Worm (Caenorhabditis elegans): Measurements from ENCODE around the gene ufd-3.

The ufd-3 gene

ce11 chrII:9986635-9987575, 46.4 kb downstream of the ufd-3 start:
- TF ChIP-seq unc-120 (tag; optimal IDR thresholded peaks at IDR 0.05; ENCODE audit: poor library complexity, severe bottlenecking) (no peak), mab-5 (tag; optimal IDR thresholded peaks at IDR 0.05) (no peak), hlh-1 (tag; optimal IDR thresholded peaks at IDR 0.05) (peak; percentile 63), unc-62 (GFP tag; optimal IDR thresholded peaks at IDR 0.05) (peak; percentile 64)

- TF ChIP-seq blmp-1 (tag; optimal IDR thresholded peaks at IDR 0.05) (no peak), nhr-28 (tag; optimal IDR thresholded peaks at IDR 0.05) (no peak), cnd-1 (tag; optimal IDR thresholded peaks at IDR 0.05) (no peak), unc-62 (GFP tag; optimal IDR thresholded peaks at IDR 0.05) (no peak), ztf-11 (tag; optimal IDR thresholded peaks at IDR 0.05) (no peak), sem-2 (GFP tag; optimal IDR thresholded peaks at IDR 0.05) (no peak), flh-1 (GFP tag; optimal IDR thresholded peaks at IDR 0.05) (no peak), lin-13 (tag; optimal IDR thresholded peaks at IDR 0.05) (no peak), hlh-1 (tag; optimal IDR thresholded peaks at IDR 0.05) (no peak), elt-3 (tag; optimal IDR thresholded peaks at IDR 0.05) (no peak), M03D4.4 (tag; optimal IDR thresholded peaks at IDR 0.05) (no peak), unc-39 (tag; optimal IDR thresholded peaks at IDR 0.05) (no peak), mep-1 (tag; optimal IDR thresholded peaks at IDR 0.05) (no peak)
Measured at ce11 chrII:9988620-9989019, 48.1 kb downstream of the ufd-3 start.

ce11 chrII:9989533-9989932, 49.0 kb downstream of the ufd-3 start:
- TF ChIP-seq ham-2 (GFP tag; optimal IDR thresholded peaks at IDR 0.05): no peak
- no peak for TF ChIP-seq snpc-4 (tag; optimal IDR thresholded peaks at IDR 0.05)
- no peak for TF ChIP-seq unc-62 (GFP tag; optimal IDR thresholded peaks at IDR 0.05)
- TF ChIP-seq drap-1 (GFP tag; optimal IDR thresholded peaks at IDR 0.05): no peak
- TF ChIP-seq flh-1 (GFP tag; optimal IDR thresholded peaks at IDR 0.05): no peak
- no peak for TF ChIP-seq nhr-237 (tag; optimal IDR thresholded peaks at IDR 0.05)
- TF ChIP-seq nhr-12 (tag; optimal IDR thresholded peaks at IDR 0.05): no peak
- no peak for TF ChIP-seq cnd-1 (tag; optimal IDR thresholded peaks at IDR 0.05)
- TF ChIP-seq mls-2 (tag; optimal IDR thresholded peaks at IDR 0.05): no peak
- TF ChIP-seq mab-5 (tag; optimal IDR thresholded peaks at IDR 0.05): no peak
- TF ChIP-seq blmp-1 (tag; optimal IDR thresholded peaks at IDR 0.05): no peak
- no peak for TF ChIP-seq nhr-28 (tag; optimal IDR thresholded peaks at IDR 0.05)
- no peak for TF ChIP-seq sem-2 (GFP tag; optimal IDR thresholded peaks at IDR 0.05)
- TF ChIP-seq ztf-11 (tag; optimal IDR thresholded peaks at IDR 0.05): no peak
- TF ChIP-seq unc-120 (tag; optimal IDR thresholded peaks at IDR 0.05; ENCODE audit: poor library complexity, severe bottlenecking): no peak
- no peak for TF ChIP-seq tbx-8 (GFP tag; optimal IDR thresholded peaks at IDR 0.05)
- TF ChIP-seq hlh-1 (tag; optimal IDR thresholded peaks at IDR 0.05): no peak
- TF ChIP-seq lin-13 (tag; optimal IDR thresholded peaks at IDR 0.05): no peak

DNA sequence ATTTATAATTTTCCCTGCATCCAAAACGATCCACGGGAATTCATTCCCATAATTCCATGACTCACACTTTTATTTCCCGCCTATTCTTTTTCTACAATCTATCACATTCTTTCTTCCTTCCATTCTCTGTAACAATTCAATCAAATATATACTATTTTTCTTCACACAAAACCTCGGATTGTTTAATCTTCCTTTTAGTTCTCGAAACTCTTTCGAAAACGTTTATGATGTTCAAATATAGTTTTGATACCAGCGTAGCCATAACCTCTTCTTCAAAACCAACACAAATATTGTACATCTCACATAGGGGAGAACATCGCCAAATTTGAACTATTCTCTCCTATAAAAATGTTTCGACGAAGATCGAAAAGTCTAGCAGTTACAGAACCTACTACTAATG, 50.3 kb downstream of the ufd-3 start, which contains the start of gene lec-3:
TSS of gene lec-3 (plus strand) at position 301 of the 400 bp plus-strand sequence.
- no peak for TF ChIP-seq ces-1 (GFP tag; optimal IDR thresholded peaks at IDR 0.05)
- TF ChIP-seq sptf-1 (tag; optimal IDR thresholded peaks at IDR 0.05): no peak
- no peak for TF ChIP-seq cnd-1 (tag; optimal IDR thresholded peaks at IDR 0.05)
- no peak for TF ChIP-seq ham-2 (GFP tag; optimal IDR thresholded peaks at IDR 0.05)
- no peak for TF ChIP-seq unc-62 (GFP tag; optimal IDR thresholded peaks at IDR 0.05)
- no peak for TF ChIP-seq tbx-8 (GFP tag; optimal IDR thresholded peaks at IDR 0.05)
- TF ChIP-seq nhr-76 (tag; optimal IDR thresholded peaks at IDR 0.05): no peak
- TF ChIP-seq unc-39 (tag; optimal IDR thresholded peaks at IDR 0.05): no peak
- TF ChIP-seq zip-8 (tag; optimal IDR thresholded peaks at IDR 0.05): no peak
- no peak for TF ChIP-seq nhr-2 (tag; optimal IDR thresholded peaks at IDR 0.05)
- TF ChIP-seq lsy-2 (tag; optimal IDR thresholded peaks at IDR 0.05): no peak
- TF ChIP-seq ceh-43 (GFP tag; optimal IDR thresholded peaks at IDR 0.05): no peak
- no peak for TF ChIP-seq lin-13 (tag; optimal IDR thresholded peaks at IDR 0.05)
- TF ChIP-seq ceh-39 (tag; optimal IDR thresholded peaks at IDR 0.05): no peak
- TF ChIP-seq hlh-1 (tag; optimal IDR thresholded peaks at IDR 0.05): no peak

DNA sequence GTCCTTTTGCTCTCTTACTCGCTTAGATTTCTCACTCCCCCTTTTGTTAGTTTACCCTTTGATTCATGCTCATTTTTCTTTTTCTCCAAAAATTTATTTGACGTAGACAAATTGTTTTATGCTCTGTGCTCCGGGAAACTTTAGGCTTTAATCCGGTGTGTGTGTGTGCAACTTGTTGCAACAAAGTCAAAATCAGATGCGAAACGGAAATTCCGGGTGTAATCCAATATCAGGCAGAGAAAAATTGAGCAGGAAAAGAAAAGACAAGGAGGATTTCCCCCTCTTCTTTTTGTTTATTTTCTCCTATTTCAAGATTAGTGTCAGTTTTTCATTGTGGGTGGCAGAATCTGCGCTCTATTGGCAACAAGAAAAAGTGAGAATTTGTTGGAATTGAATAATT, 51.9 kb downstream of the ufd-3 start:
- TF ChIP-seq mep-1 (tag; optimal IDR thresholded peaks at IDR 0.05) (no peak), drap-1 (GFP tag; optimal IDR thresholded peaks at IDR 0.05) (no peak), zip-8 (tag; optimal IDR thresholded peaks at IDR 0.05) (no peak), nhr-2 (tag; optimal IDR thresholded peaks at IDR 0.05) (no peak), unc-62 (GFP tag; optimal IDR thresholded peaks at IDR 0.05) (no peak), lsy-2 (tag; optimal IDR thresholded peaks at IDR 0.05) (no peak), ces-1 (GFP tag; optimal IDR thresholded peaks at IDR 0.05) (peak; percentile 59)

All from whole organism, mixed stage, embryonic.